Worm (Caenorhabditis elegans): Measurements from ENCODE around the gene rom-3.

- TF ChIP-seq ama-1 (optimal IDR thresholded peaks at IDR 0.05) (no peak), flt-1 (GFP tag; IDR thresholded peaks at IDR 0.05) (no peak), F13C5.2 (tag; optimal IDR thresholded peaks at IDR 0.05) (no peak), hmbx-1 (tag; optimal IDR thresholded peaks at IDR 0.05) (no peak), B0310.2 (tag; optimal IDR thresholded peaks at IDR 0.05) (no peak), tbx-37 (GFP tag; conservative IDR thresholded peaks at IDR 0.05) (no peak), hnd-1 (tag; optimal IDR thresholded peaks at IDR 0.05) (no peak), tra-4 (tag; optimal IDR thresholded peaks at IDR 0.05) (no peak), hmg-4 (GFP tag; optimal IDR thresholded peaks at IDR 0.05) (no peak)
Observed at ce11 chrIV:16924092-16924491, 46.2 kb downstream of the rom-3 start, which contains the start of gene nep-24.

Measured in whole organism, early embryonic.